Fruit fly (Drosophila melanogaster): ENCODE measurements around the gene BigH1.

BigH1 gene

dm6 chr3R:14706354-14706753 is 43.1 kb downstream of the BigH1 start:
- no peak for TF ChIP-seq CG17801 (GFP tag; optimal IDR thresholded peaks at IDR 0.05; ENCODE audit: partially characterized antibody)

- TF ChIP-seq CG17801 (GFP tag; optimal IDR thresholded peaks at IDR 0.05; ENCODE audit: partially characterized antibody) = peak; percentile 6
Observed at dm6 chr3R:14706860-14707259, 43.6 kb downstream of the BigH1 start.

DNA sequence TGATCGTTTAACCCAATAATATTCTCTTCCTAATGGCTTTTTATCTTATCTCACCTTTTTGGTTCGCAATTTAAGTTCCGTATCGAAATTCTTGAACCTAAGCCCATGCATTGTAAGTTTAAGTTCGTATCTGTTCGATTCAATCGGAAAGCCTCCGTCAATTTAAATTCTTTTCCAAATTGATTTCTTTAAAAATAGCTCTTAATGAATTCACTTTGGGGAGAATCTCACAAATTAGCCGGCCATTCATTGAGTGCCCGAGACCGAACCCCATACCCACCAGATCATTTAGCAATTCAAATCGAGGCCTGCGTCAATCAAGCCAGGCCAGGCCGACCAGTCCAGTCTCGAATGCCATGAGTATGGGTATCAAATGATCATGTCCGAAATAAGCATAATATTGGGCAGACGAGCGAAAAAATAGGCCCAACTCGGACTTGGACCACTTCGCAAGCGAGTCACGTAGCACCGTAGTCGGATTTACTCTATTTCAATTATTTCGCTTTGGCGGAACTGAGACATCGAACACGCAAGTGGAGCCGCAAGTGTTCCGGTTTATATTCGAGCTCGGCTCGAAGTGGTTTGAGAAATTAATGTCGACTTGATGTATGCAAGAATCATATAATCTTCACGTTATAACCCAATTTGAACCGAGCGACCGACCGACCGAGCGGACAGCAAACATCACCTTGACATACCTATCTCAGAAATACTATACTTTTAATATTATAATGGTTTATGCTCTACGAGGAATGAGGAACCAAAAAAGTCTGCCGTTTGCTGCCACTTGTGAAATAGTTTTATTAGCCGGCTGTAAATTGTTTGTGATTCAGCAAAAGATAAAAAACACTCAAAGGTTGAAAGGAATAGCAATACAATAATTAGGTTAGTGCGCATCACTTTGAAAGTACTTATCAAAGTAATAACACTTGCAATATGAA is 44.7 kb downstream of the BigH1 start:
- no peak for TF ChIP-seq CG17801 (GFP tag; optimal IDR thresholded peaks at IDR 0.05; ENCODE audit: partially characterized antibody)

DNA sequence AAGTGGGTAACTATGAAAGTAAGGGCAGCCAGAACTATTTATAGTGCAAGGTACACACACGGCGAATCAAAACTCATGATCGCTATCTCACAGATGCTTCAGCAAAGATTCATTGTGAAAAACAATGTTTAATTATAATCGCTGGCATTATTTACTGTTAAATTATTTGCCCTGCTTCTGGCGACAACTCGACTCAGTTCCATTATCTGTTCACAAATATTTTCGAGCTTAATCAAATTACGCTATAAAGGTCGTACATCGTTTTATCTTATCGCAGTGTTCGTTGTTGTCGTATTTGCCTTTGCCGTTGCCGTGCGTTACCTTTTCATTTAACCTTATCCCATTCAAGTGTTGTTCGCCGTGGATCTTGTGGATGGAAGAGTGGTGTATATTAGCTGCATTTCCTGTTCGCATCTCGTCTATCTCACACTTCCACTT is 45.7 kb downstream of the BigH1 start:
- TF ChIP-seq CG17801 (GFP tag; optimal IDR thresholded peaks at IDR 0.05; ENCODE audit: partially characterized antibody) = no peak

- no peak for TF ChIP-seq CG17801 (GFP tag; optimal IDR thresholded peaks at IDR 0.05; ENCODE audit: partially characterized antibody)
Observed at dm6 chr3R:14709480-14709984, 46.3 kb downstream of the BigH1 start.

- TF ChIP-seq CG17801 (GFP tag; optimal IDR thresholded peaks at IDR 0.05; ENCODE audit: partially characterized antibody) = no peak
Observed at dm6 chr3R:14710673-14711072, 47.4 kb downstream of the BigH1 start.

DNA sequence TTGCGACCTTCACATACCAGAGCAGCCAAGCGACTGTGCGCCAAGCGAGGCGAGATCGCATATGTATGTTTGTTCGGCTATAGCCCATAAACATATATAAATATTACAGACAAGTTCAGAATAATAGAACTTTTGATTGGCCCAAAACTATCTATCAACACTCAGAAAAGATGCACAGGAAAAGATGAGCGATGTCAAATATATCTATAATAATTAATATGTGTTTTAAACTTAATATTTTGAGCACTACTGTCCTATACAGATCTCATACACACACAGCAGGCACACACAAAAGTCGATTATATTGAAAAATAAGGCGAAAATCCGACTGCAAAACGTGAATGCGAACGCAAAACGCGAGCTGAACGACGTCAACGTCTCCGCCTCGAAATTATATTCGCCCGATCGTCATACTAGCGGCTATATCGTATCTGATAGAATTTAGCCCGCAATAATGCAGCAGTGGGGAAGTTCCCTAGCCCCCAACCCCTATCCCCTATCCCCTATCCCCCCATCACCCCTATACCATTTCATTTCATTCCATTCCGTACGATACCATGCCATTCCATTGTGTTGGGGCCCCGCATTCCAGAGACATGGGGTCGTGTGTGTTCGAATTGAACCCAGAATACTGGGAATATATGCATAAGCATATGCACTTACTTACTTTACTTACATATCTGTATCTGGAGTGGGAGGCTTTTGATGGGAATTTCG is 48.4 kb downstream of the BigH1 start:
- no peak for TF ChIP-seq CG17801 (GFP tag; optimal IDR thresholded peaks at IDR 0.05; ENCODE audit: partially characterized antibody)

DNA sequence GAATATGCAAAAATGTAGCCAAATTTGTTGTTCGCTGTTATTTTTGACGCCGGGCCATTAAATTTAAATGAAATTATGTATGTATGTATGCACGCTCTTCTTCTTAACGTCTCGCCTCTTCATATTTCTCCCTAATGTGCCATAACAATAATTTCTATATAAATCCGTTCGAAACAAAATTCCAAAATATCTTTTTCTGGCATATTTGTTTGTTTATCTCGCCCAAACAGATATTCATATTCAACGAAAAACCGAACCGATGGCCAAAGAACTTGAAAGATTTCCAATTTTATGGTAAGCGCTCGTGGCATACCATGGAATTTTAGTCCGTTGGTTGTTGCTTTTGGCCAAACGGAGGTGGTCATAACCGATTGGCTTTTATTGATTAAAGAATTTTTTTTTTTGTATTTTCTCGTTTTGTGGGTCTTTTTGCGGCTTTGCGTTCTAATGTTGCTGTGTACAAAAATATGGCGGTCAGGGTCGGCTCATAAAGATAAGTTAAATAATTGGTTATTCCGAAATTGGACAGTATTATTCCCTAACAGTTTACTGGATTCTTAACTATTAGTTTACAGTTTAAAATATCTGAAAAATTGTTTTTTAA is 50.0 kb downstream of the BigH1 start:
- no peak for TF ChIP-seq CG17801 (GFP tag; optimal IDR thresholded peaks at IDR 0.05; ENCODE audit: partially characterized antibody)

DNA sequence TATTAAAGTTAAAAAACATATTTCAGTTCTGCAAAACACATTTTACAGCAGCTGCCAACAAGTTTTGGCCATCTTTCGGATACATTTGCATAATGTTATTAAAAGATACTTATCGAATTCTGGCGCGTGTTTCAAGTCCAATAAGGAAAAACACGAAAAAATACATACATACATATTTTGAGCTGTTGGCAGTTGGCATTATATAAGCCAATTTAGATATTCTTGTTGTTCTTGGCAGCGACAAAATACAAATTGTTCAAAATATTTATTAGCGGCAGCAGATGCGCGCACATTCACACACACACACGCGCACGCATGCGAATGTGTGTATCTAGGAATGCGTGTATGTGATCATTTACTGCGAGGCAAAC is 50.5 kb downstream of the BigH1 start:
- no peak for TF ChIP-seq CG17801 (GFP tag; optimal IDR thresholded peaks at IDR 0.05; ENCODE audit: partially characterized antibody)
